Worm (Caenorhabditis elegans): Measurements from ENCODE around the gene lit-1.
"Not testable (repeated sequence)": the region's sequence is repeated elsewhere in the genome, so short reads cannot be mapped to it uniquely, and the experiment has no call there.

Gene lit-1

DNA sequence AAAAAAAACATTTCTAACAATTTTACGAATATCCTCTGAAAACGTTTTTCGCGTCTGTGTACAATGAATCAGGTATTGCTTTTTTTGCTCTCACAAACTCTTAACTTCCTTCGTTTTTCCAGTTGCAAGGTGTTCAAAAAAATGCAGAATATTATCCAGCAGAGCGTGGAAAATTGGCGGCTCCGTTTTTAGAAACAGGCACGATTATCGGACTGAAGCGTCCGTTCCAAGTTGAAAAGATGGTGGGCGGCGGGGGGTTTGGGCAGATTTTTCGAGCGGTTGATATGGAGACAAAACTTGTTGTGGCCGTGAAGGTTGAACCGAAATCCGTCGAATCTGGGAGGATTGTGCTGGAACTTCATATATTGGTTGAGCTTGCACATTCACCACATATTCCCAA, 33.2 kb downstream of the lit-1 start, which contains the start of gene W06F12.3:
W06F12.3 (plus strand) TSS at position 23 of the 400 bp plus-strand sequence.
- TF ChIP-seq him-1 (tag; optimal IDR thresholded peaks at IDR 0.05) = no peak
- TF ChIP-seq dao-5 (tag; optimal IDR thresholded peaks at IDR 0.05) = no peak
- no peak for TF ChIP-seq W03F9.2 (tag; optimal IDR thresholded peaks at IDR 0.05)

DNA sequence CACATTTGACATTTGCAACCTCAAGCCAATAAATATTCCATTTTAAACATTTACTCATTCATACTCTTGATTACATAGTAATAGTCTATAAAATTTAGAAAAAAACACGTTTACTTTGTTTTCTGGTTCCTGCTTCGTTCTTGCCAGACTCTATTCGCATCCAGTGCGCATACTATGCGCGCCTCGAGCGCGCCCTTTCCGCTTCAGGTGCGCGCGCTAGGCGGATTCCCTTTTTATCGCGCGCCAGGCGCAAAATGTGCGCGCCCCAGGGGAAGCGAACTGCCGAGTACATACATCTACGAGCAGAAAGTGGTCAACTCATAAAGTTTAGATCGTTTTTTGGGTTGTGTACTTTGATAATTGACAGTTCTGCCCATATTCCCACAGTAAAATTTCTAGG, 39.6 kb downstream of the lit-1 start:
- TF ChIP-seq him-1 (tag; optimal IDR thresholded peaks at IDR 0.05) (no peak), dao-5 (tag; optimal IDR thresholded peaks at IDR 0.05) (no peak), W03F9.2 (tag; optimal IDR thresholded peaks at IDR 0.05) (no peak)

DNA sequence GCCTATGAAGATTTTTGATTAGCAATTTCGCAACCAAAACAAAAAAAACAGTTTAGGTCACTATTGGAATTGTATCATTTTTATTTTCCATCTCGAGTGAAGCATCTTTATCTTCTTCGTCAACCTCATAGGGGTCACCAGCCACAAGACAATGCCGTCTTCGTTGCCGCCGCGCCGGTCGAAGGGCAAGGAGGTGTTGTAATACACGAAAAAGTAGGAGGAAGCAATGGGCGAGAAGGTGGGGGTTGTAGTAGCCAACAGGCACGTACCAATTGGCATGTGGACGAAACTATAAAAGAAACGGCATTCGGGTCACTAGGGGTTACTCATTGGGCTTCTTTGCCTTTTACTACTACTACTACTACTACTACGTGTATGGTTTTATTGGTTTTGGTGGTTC, 40.2 kb downstream of the lit-1 start:
- TF ChIP-seq him-1 (tag; optimal IDR thresholded peaks at IDR 0.05) (no peak), W03F9.2 (tag; optimal IDR thresholded peaks at IDR 0.05) (no peak), dao-5 (tag; optimal IDR thresholded peaks at IDR 0.05) (no peak)

DNA sequence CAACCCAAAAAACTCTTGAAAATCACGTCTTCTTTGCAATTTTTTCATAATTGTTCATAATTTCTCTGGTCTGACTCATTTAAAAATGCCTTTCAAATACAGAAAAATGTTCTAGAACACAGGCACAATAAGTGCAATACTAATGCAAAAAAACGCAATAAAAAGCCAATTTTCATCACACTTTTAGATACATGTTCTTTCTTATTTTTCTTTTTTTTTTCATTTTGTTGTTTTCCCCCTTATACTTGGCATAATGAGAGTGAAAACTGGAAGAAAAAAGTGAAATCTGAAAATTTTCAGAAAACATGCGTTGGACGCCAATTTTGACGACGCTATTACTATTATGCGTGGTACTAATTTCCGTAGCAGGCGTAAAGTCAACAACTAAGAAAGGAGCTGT, 42.1 kb downstream of the lit-1 start, which contains the start of gene tyr-2:
tyr-2 (plus strand) TSS at position 301 of the 400 bp plus-strand sequence.
- TF ChIP-seq him-1 (tag; optimal IDR thresholded peaks at IDR 0.05) (no peak), W03F9.2 (tag; optimal IDR thresholded peaks at IDR 0.05) (no peak), dao-5 (tag; optimal IDR thresholded peaks at IDR 0.05) (no peak)

DNA sequence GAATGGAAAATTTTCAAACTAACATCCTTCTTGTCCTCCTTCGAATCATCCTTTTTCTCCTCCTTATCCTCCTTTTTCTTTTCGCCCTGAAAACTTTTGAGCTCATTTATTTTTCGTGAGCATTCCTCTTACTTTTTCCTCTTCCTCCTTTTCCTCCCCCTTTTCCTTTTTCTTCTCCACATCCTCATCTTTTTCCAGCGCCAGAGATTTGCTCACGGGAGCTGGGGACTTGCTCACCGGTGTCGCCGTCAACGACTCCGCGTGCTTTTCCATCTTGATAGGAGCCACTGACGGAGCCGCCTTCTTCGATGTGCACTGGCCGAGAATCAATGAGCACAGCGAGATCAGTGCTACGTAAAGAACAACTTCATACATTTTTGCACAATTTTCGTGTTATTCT, 46.5 kb downstream of the lit-1 start, which contains the start of gene K08E3.2:
K08E3.2 (minus strand) TSS at position 375 of the 400 bp plus-strand sequence.
- no peak for TF ChIP-seq dao-5 (tag; optimal IDR thresholded peaks at IDR 0.05)
- no peak for TF ChIP-seq him-1 (tag; optimal IDR thresholded peaks at IDR 0.05)
- no peak for TF ChIP-seq W03F9.2 (tag; optimal IDR thresholded peaks at IDR 0.05)

DNA sequence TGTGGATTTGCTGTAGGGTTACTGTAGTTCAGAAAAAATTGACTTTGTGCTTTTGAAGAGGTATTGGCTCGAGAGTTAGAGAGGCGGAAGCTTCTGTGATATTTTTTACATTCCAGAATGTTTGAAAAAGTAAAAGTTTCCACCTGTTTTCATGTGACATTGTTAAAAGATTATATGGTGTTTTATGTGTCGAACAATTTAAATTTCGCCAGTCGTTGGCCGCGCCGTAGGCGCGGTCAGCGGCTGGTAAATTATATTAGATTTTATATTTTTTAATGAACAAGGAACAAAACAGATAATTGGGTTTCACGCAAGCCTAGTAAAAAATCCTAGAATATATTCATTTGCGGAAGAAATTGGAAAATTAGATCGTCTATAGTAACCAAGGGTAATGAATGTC, 49.4 kb downstream of the lit-1 start, which contains the start of gene mlc-7:
mlc-7 (plus strand) TSS at position 301 of the 400 bp plus-strand sequence.
- not testable (repeated sequence) for TF ChIP-seq him-1, W03F9.2, dao-5 (tag; optimal IDR thresholded peaks at IDR 0.05)

ce11 chrIII:13755689-13756088, 53.9 kb downstream of the lit-1 start, which contains the start of gene toca-2:
toca-2 (plus strand) TSS chrIII:13755896.
- TF ChIP-seq him-1 (tag; optimal IDR thresholded peaks at IDR 0.05) (no peak), W03F9.2 (tag; optimal IDR thresholded peaks at IDR 0.05) (peak; percentile 19), dao-5 (tag; optimal IDR thresholded peaks at IDR 0.05) (no peak)

DNA sequence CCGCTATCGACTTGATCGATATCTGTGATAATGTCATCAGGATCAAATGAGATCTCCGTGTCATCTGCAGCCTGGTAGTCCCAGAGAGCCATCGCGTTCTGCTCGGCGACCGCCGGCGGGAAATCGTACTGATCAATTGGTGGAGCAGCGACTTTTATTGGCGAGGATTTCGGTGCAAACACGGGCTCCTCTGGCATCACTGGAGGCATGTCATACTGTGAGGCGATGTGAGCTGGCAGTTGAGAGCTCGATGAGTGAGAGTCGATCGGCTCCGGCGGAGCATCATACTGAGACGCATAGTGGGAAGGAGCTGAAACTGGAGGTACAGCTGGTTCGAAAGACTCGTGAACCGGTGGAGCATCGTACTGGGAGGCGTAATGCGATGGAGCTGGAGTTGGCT, 57.9 kb downstream of the lit-1 start:
- TF ChIP-seq him-1 (tag; optimal IDR thresholded peaks at IDR 0.05) = no peak
- TF ChIP-seq dao-5 (tag; optimal IDR thresholded peaks at IDR 0.05) = no peak
- TF ChIP-seq W03F9.2 (tag; optimal IDR thresholded peaks at IDR 0.05) = no peak

ce11 chrIII:13761022-13761421, 59.2 kb downstream of the lit-1 start:
- TF ChIP-seq dao-5 (tag; optimal IDR thresholded peaks at IDR 0.05) (no peak), him-1 (tag; optimal IDR thresholded peaks at IDR 0.05) (no peak), W03F9.2 (tag; optimal IDR thresholded peaks at IDR 0.05) (no peak)

DNA sequence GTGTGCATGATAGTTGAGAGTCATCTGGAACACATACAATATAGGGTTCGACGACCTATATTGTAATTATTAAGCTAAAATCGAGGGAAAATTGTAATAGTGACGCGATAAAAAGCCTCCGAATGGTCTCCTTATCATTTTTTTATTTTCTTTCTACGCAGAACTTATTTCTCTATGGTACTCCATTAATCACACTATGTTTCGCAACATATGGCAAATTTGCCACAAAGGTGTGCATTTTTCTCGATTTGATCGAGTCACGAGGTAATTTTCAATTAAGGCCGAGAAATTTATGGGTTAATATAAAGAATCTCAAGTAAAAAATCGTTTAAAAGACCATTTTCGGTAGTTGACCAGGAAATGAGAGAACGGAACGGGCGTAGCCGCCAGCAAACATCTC, 60.3 kb downstream of the lit-1 start, which contains the start of gene dbn-1:
dbn-1 (minus strand) TSS at position 24 of the 400 bp plus-strand sequence.
- TF ChIP-seq him-1 (tag; optimal IDR thresholded peaks at IDR 0.05) (no peak), dao-5 (tag; optimal IDR thresholded peaks at IDR 0.05) (no peak), W03F9.2 (tag; optimal IDR thresholded peaks at IDR 0.05) (no peak)

ce11 chrIII:13763260-13764112, 61.7 kb downstream of the lit-1 start:
- TF ChIP-seq W03F9.2 (tag; optimal IDR thresholded peaks at IDR 0.05) = no peak
- TF ChIP-seq dao-5 (tag; optimal IDR thresholded peaks at IDR 0.05) = no peak
- TF ChIP-seq him-1 (tag; optimal IDR thresholded peaks at IDR 0.05) = no peak

DNA sequence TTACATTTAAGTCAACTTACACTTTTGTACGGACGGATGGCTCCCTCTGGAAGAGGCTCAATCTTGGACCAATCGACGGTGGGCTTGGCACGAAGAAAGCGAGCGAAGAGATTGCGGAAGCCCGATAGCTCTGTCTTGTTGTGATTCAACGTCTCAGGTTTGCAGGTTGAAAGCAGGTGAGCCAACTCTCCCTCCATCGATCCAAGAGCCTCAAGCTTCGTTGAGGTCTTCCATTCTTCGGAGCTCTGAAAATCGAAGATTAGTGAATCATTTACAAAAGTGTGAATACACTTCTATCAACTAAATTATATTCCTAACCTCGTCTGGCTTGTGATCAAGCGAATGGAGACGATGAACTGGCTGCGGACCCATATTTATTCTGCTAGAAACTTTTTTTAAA, 64.0 kb downstream of the lit-1 start:
- TF ChIP-seq dao-5 (tag; optimal IDR thresholded peaks at IDR 0.05) (no peak), him-1 (tag; optimal IDR thresholded peaks at IDR 0.05) (no peak), W03F9.2 (tag; optimal IDR thresholded peaks at IDR 0.05) (no peak)

DNA sequence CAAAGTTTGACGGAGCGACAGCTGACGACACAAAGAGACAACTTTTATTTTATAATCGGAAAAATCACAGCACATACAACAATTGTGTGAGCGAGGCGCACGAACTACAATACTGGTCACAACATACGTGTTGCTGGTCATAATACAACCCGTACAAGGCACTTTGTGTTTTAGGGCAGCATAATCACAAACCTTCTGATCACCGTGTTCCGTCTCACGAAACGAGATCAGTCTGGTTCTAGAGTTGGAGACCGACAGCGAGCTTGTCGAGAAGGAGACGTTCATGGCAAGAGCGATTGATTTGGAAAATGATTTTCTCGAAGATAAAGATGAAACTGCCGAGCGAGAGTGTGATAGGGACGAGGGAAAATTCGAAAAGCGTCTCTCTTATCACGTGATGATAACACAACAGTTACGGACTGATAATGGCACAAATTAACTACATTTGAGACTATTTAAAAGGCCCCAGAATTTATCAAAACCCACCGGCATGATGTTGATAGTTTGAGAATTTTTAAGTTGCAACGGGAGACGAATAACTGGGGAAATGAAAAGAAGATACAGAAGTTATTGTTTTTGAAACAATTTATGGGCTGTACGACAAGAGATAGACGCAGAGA, 65.0 kb downstream of the lit-1 start:
- TF ChIP-seq W03F9.2 (tag; optimal IDR thresholded peaks at IDR 0.05) = no peak
- TF ChIP-seq him-1 (tag; optimal IDR thresholded peaks at IDR 0.05) = no peak
- TF ChIP-seq dao-5 (tag; optimal IDR thresholded peaks at IDR 0.05) = no peak

Data from whole organism, L4/young adult.